Fruit fly (Drosophila melanogaster): ENCODE measurements around the gene ntc.

Gene ntc

dm6 chr3L:3766704-3767103, 39.6 kb downstream of the ntc start:
- peak; percentile 50 for TF ChIP-seq Myc (optimal IDR thresholded peaks at IDR 0.05)
- no peak for TF ChIP-seq ey (GFP tag; optimal IDR thresholded peaks at IDR 0.05)
- TF ChIP-seq pan (optimal IDR thresholded peaks at IDR 0.05) = no peak

dm6 chr3L:3765782-3766520, 40.3 kb downstream of the ntc start:
- TF ChIP-seq Sp1 (GFP tag; optimal IDR thresholded peaks at IDR 0.05) (peak; percentile 64), HLH106 (tag; optimal IDR thresholded peaks at IDR 0.05) (peak; percentile 55), br (GFP tag; optimal IDR thresholded peaks at IDR 0.05) (peak; percentile 3), woc (GFP tag; optimal IDR thresholded peaks at IDR 0.05) (peak; percentile 9), jim (GFP tag; optimal IDR thresholded peaks at IDR 0.05) (no peak), CG32264 (GFP tag; optimal IDR thresholded peaks at IDR 0.05) (peak; percentile 38), Dif (GFP tag; optimal IDR thresholded peaks at IDR 0.05; ENCODE audit: partially characterized antibody) (peak; percentile 13), ey (GFP tag; optimal IDR thresholded peaks at IDR 0.05) (peak; percentile 40), Hr78 (GFP tag; optimal IDR thresholded peaks at IDR 0.05) (no peak), rgr (GFP tag; optimal IDR thresholded peaks at IDR 0.05) (peak; percentile 54), CG9705 (GFP tag; optimal IDR thresholded peaks at IDR 0.05) (no peak), psq (GFP tag; optimal IDR thresholded peaks at IDR 0.05) (peak; percentile 67), dsf (GFP tag; optimal IDR thresholded peaks at IDR 0.05; ENCODE audit: borderline replicate concordance) (no peak), Hnf4 (GFP tag; optimal IDR thresholded peaks at IDR 0.05) (peak; percentile 20), fru (GFP tag; optimal IDR thresholded peaks at IDR 0.05) (peak; percentile 61), dl (GFP tag; optimal IDR thresholded peaks at IDR 0.05; ENCODE audit: insufficient read depth in 1 of 2, partially characterized antibody in 2 of 2) (peak in 1 of 2 experiments; percentile 27), Abd-B (GFP tag; optimal IDR thresholded peaks at IDR 0.05) (no peak), lola (GFP tag; optimal IDR thresholded peaks at IDR 0.05) (no peak), brk (GFP tag; optimal IDR thresholded peaks at IDR 0.05) (no peak), sv (GFP tag; optimal IDR thresholded peaks at IDR 0.05) (peak; percentile 67), foxo (GFP tag; optimal IDR thresholded peaks at IDR 0.05) (peak in 1 of 2 experiments; percentile 58), sage (GFP tag; optimal IDR thresholded peaks at IDR 0.05) (no peak), OdsH (GFP tag; optimal IDR thresholded peaks at IDR 0.05) (peak; percentile 68), h (GFP tag; optimal IDR thresholded peaks at IDR 0.05) (peak; percentile 64)

dm6 chr3L:3764338-3764737, 41.9 kb downstream of the ntc start:
- TF ChIP-seq sage (GFP tag; optimal IDR thresholded peaks at IDR 0.05) = no peak
- TF ChIP-seq ey (GFP tag; optimal IDR thresholded peaks at IDR 0.05) = no peak
- TF ChIP-seq Jra (GFP tag; optimal IDR thresholded peaks at IDR 0.05) = no peak
- no peak for TF ChIP-seq Hr83 (GFP tag; optimal IDR thresholded peaks at IDR 0.05; ENCODE audit: poor library complexity, severe bottlenecking)
- TF ChIP-seq Dif (GFP tag; optimal IDR thresholded peaks at IDR 0.05; ENCODE audit: partially characterized antibody) = no peak
- no peak for TF ChIP-seq CG32264 (GFP tag; optimal IDR thresholded peaks at IDR 0.05)
- TF ChIP-seq Hnf4 (GFP tag; optimal IDR thresholded peaks at IDR 0.05) = no peak
- TF ChIP-seq N (GFP tag; optimal IDR thresholded peaks at IDR 0.05) = no peak
- no peak for TF ChIP-seq CG9705 (GFP tag; optimal IDR thresholded peaks at IDR 0.05)
- TF ChIP-seq Dfd (GFP tag; optimal IDR thresholded peaks at IDR 0.05) = no peak

dm6 chr3L:3763335-3763734, 42.9 kb downstream of the ntc start:
- no peak for TF ChIP-seq Sp1 (GFP tag; optimal IDR thresholded peaks at IDR 0.05)
- no peak for TF ChIP-seq pan (optimal IDR thresholded peaks at IDR 0.05)
- no peak for TF ChIP-seq OdsH (GFP tag; optimal IDR thresholded peaks at IDR 0.05)
- no peak for TF ChIP-seq Myc (optimal IDR thresholded peaks at IDR 0.05)
- TF ChIP-seq lola (GFP tag; optimal IDR thresholded peaks at IDR 0.05) = no peak
- TF ChIP-seq GATAd (GFP tag; optimal IDR thresholded peaks at IDR 0.05) = no peak
- no peak for TF ChIP-seq h (GFP tag; optimal IDR thresholded peaks at IDR 0.05)
- no peak for TF ChIP-seq tai (GFP tag; optimal IDR thresholded peaks at IDR 0.05)
- no peak for TF ChIP-seq jim (GFP tag; optimal IDR thresholded peaks at IDR 0.05)
- no peak for TF ChIP-seq psq (GFP tag; optimal IDR thresholded peaks at IDR 0.05)
- TF ChIP-seq foxo (GFP tag; optimal IDR thresholded peaks at IDR 0.05) = no peak
- no peak for TF ChIP-seq Hr78 (GFP tag; optimal IDR thresholded peaks at IDR 0.05)
- TF ChIP-seq Dfd (GFP tag; optimal IDR thresholded peaks at IDR 0.05) = no peak
- no peak for TF ChIP-seq woc (GFP tag; optimal IDR thresholded peaks at IDR 0.05)
- no peak for TF ChIP-seq dl (GFP tag; optimal IDR thresholded peaks at IDR 0.05; ENCODE audit: insufficient read depth in 1 of 2, partially characterized antibody in 2 of 2)

Measured in whole organism, wandering third instar larva.